Worm (Caenorhabditis elegans) whole organism, early embryonic: ENCODE data around the gene emre-1.

ENCODE experiments used
- ama-1 ChIP-seq: fragments of 150-350 bp; optimal IDR thresholded peaks from 2 replicates; lab custom pipeline; 2014
- ceh-13 ChIP-seq: fragments of 200-800 bp; sonication (Bioruptor generic); optimal IDR thresholded peaks from 2 replicates; lab custom pipeline; 2018; ENCODE audit warnings: mild to moderate bottlenecking, missing genetic modification characterization, missing compliant biosample characterization
- ceh-36 ChIP-seq: sonication (generic microtip); optimal IDR thresholded peaks from 2 replicates; lab custom pipeline; 2016; ENCODE audit warnings: missing genetic modification characterization, inconsistent platforms, missing compliant biosample characterization
- flt-1 ChIP-seq: fragments of 200-800 bp; sonication (Bioruptor generic); IDR thresholded peaks from 2 replicates; pipeline ENCODE4 v1.3.6; 2022; ENCODE audit warnings: missing genetic modification characterization, missing compliant biosample characterization
- hmg-4 ChIP-seq: fragments of 200-800 bp; sonication (Bioruptor generic); optimal IDR thresholded peaks from 2 replicates; lab custom pipeline; 2018; ENCODE audit warnings: mild to moderate bottlenecking, missing genetic modification characterization, missing compliant biosample characterization
- pes-1 ChIP-seq: fragments of 200-800 bp; sonication (Bioruptor generic); IDR thresholded peaks from 2 replicates; pipeline ENCODE4 v1.3.6; 2022; ENCODE audit warnings: missing genetic modification reagents, missing genetic modification characterization, missing compliant biosample characterization
- sea-1 ChIP-seq: fragments of 200-800 bp; sonication (Bioruptor generic); conservative IDR thresholded peaks from 2 replicates; pipeline ENCODE4 v1.3.6; 2022; ENCODE audit warnings: missing genetic modification characterization, missing compliant biosample characterization

DNA sequence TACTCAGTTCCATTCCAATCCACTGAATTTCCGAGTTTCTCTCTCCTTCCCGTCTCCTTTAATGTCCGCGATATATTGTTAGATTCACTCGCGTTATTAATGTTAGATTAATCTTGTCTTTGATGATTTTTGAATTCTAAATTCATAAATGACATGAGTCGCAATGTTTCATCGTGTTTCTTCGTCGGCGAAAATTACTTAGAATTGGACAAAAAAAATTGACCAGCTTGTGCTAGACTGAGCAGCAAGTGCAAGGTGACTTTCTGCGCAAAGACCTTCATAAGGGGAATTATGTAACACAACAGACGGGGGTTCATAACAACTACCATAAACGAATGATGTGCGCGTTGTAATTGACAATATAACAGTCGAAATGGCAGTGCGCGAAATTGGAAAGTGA lies 21.1 kb upstream of the emre-1 start:
- no peak for TF ChIP-seq flt-1 (GFP tag; lab: Robert Waterston, UW)
- no peak for TF ChIP-seq pes-1 (GFP tag; lab: Robert Waterston, UW)
- no peak for TF ChIP-seq sea-1 (GFP tag; lab: Robert Waterston, UW)
- no peak for TF ChIP-seq ama-1 (lab: Kevin White, UChicago)
- no peak for TF ChIP-seq ceh-13 (GFP tag; lab: Kevin White, UChicago)
- TF ChIP-seq hmg-4: no peak
- no peak for TF ChIP-seq ceh-36 (tag; lab: Kevin White, UChicago)
